Fruit fly (Drosophila melanogaster) whole organism, embryonic: ENCODE measurements around the gene Amacr.

ENCODE experiments used
- Ada2b ChIP-seq: fragments of 200-800 bp; sonication (Bioruptor generic); IDR thresholded peaks from 2 replicates; pipeline ENCODE4 v1.3.6; 2022; ENCODE audit warnings: missing biosample characterization, missing genetic modification characterization
- Aef1 ChIP-seq: fragments of 200-800 bp; sonication (Bioruptor generic); IDR thresholded peaks from 3 replicates; pipeline ENCODE4 v1.3.6; 2022; ENCODE audit warnings: missing biosample characterization, missing genetic modification characterization
- Atf3 ChIP-seq: fragments of 200-800 bp; sonication (Bioruptor generic); optimal IDR thresholded peaks from 3 replicates; lab custom pipeline; 2016; ENCODE audit warnings: missing biosample characterization, missing genetic modification characterization
- CG1024 ChIP-seq: fragments of 200-800 bp; sonication (Bioruptor generic); IDR thresholded peaks from 2 replicates; pipeline ENCODE4 v1.3.6; 2022; ENCODE audit warnings: missing biosample characterization, missing genetic modification characterization
- CG10366 ChIP-seq: fragments of 200-800 bp; sonication (Bioruptor generic); IDR thresholded peaks from 2 replicates; pipeline ENCODE4 v1.3.6; 2022; ENCODE audit warnings: missing biosample characterization, missing genetic modification characterization
- CG11247 ChIP-seq: fragments of 200-800 bp; sonication (Bioruptor generic); IDR thresholded peaks from 2 replicates; pipeline ENCODE4 v1.3.6; 2022; ENCODE audit warnings: missing biosample characterization, missing genetic modification characterization
- CG11695 ChIP-seq: fragments of 200-800 bp; sonication (Bioruptor generic); IDR thresholded peaks from 3 replicates; pipeline ENCODE4 v1.3.6; 2022; ENCODE audit warnings: missing biosample characterization, missing genetic modification characterization
- CG13894 ChIP-seq: fragments of 200-800 bp; sonication (Bioruptor generic); optimal IDR thresholded peaks from 3 replicates; lab custom pipeline; 2018; ENCODE audit warnings: missing biosample characterization, mild to moderate bottlenecking, missing genetic modification characterization, moderate library complexity
- CG16813 ChIP-seq: fragments of 200-800 bp; sonication (Bioruptor generic); IDR thresholded peaks from 3 replicates; pipeline ENCODE4 v1.3.6; 2022; ENCODE audit warnings: missing biosample characterization, missing genetic modification characterization; ENCODE audit not compliant: partially characterized antibody
- CG16815 ChIP-seq: fragments of 200-800 bp; sonication (Bioruptor generic); optimal IDR thresholded peaks from 3 replicates; lab custom pipeline; 2017; ENCODE audit warnings: missing biosample characterization, mild to moderate bottlenecking, missing genetic modification characterization
- CG18619 ChIP-seq: fragments of 200-800 bp; sonication (Bioruptor generic); optimal IDR thresholded peaks from 3 replicates; lab custom pipeline; 2017; ENCODE audit warnings: missing biosample characterization, mild to moderate bottlenecking, missing genetic modification characterization
- CG2116 ChIP-seq: fragments of 200-800 bp; sonication (Bioruptor generic); optimal IDR thresholded peaks from 3 replicates; lab custom pipeline; 2018; ENCODE audit warnings: missing biosample characterization, mild to moderate bottlenecking, missing genetic modification characterization
- CG2129 ChIP-seq: fragments of 200-800 bp; sonication (Bioruptor generic); IDR thresholded peaks from 2 replicates; pipeline ENCODE4 v1.3.6; 2022; ENCODE audit warnings: missing biosample characterization, missing genetic modification characterization; ENCODE audit not compliant: partially characterized antibody
- CG30020 ChIP-seq: fragments of 200-800 bp; optimal IDR thresholded peaks from 2 replicates; lab custom pipeline; 2019; ENCODE audit warnings: missing biosample characterization, mild to moderate bottlenecking, missing genetic modification characterization, moderate library complexity
- CG3726 ChIP-seq: fragments of 200-800 bp; sonication (Bioruptor generic); IDR thresholded peaks from 3 replicates; pipeline ENCODE4, ENCODE4 v1.3.6; 2022; ENCODE audit warnings: missing biosample characterization, missing genetic modification characterization
- CG42726 ChIP-seq: fragments of 200-800 bp; sonication (Bioruptor generic); IDR thresholded peaks from 2 replicates; pipeline ENCODE4 v1.3.6; 2022; ENCODE audit warnings: missing biosample characterization, missing genetic modification characterization; ENCODE audit not compliant: partially characterized antibody
- CG4360 ChIP-seq: fragments of 200-800 bp; sonication (Bioruptor generic); IDR thresholded peaks from 2 replicates; pipeline ENCODE4 v1.3.6; 2022; ENCODE audit warnings: missing biosample characterization, missing genetic modification characterization
- CG4854 ChIP-seq: fragments of 200-800 bp; sonication (Bioruptor generic); optimal IDR thresholded peaks from 2 replicates; lab custom pipeline; 2016; ENCODE audit warnings: missing biosample characterization, missing genetic modification characterization, inconsistent platforms
- CG6689 ChIP-seq: fragments of 200-800 bp; sonication (Bioruptor generic); IDR thresholded peaks from 2 replicates; pipeline ENCODE4 v1.3.6; 2022; ENCODE audit warnings: missing biosample characterization, missing genetic modification characterization
- CG8089 ChIP-seq: fragments of 200-800 bp; sonication (Bioruptor generic); optimal IDR thresholded peaks from 3 replicates; lab custom pipeline; 2016; ENCODE audit warnings: missing biosample characterization, missing genetic modification characterization
- CG8290 ChIP-seq, 3 experiments: fragments of 200-800 bp; sonication (Bioruptor generic); optimal IDR thresholded peaks; 2 replicates each; lab custom pipeline; 2016 to 2019; ENCODE audit warnings: missing biosample characterization in 3 of 3, missing genetic modification characterization in 3 of 3, mild to moderate bottlenecking in 2 of 3, moderate library complexity in 1 of 3
- CG9876 ChIP-seq: fragments of 200-800 bp; sonication (Bioruptor generic); optimal IDR thresholded peaks from 2 replicates; lab custom pipeline; 2016; ENCODE audit warnings: missing biosample characterization, missing genetic modification characterization
- Camta ChIP-seq: fragments of 200-800 bp; sonication (Bioruptor generic); optimal IDR thresholded peaks from 2 replicates; lab custom pipeline; 2016; ENCODE audit warnings: missing biosample characterization, missing genetic modification characterization
- Kr ChIP-seq: fragments of 200-800 bp; sonication (Bioruptor generic); optimal IDR thresholded peaks from 2 replicates; lab custom pipeline; 2017; ENCODE audit warnings: missing biosample characterization, mild to moderate bottlenecking, missing genetic modification characterization
- Nf-YB ChIP-seq: fragments of 200-800 bp; sonication (Bioruptor generic); optimal IDR thresholded peaks from 3 replicates; lab custom pipeline; 2019; ENCODE audit warnings: missing biosample characterization, mild to moderate bottlenecking, missing genetic modification characterization, moderate library complexity
- NfI ChIP-seq: fragments of 200-800 bp; sonication (Bioruptor generic); optimal IDR thresholded peaks from 3 replicates; lab custom pipeline; 2018; ENCODE audit warnings: missing biosample characterization, mild to moderate bottlenecking, missing genetic modification characterization, moderate library complexity
- Scr ChIP-seq: fragments of 200-800 bp; sonication (Bioruptor generic); IDR thresholded peaks from 2 replicates; pipeline ENCODE4 v1.3.6; 2022; ENCODE audit warnings: missing biosample characterization, missing genetic modification characterization; ENCODE audit not compliant: partially characterized antibody
- Sin3A ChIP-seq: fragments of >200 bp; optimal IDR thresholded peaks from 2 replicates; lab custom pipeline; 2018
- btn ChIP-seq: fragments of 200-800 bp; sonication (Bioruptor generic); optimal IDR thresholded peaks from 2 replicates; lab custom pipeline; 2016; ENCODE audit warnings: missing biosample characterization, missing genetic modification characterization
- cad ChIP-seq: fragments of >200 bp; optimal IDR thresholded peaks from 2 replicates; lab custom pipeline; 2017; ENCODE audit warnings: missing biosample characterization, missing genetic modification characterization
- cato ChIP-seq: fragments of 200-800 bp; sonication (Bioruptor generic); optimal IDR thresholded peaks from 2 replicates; lab custom pipeline; 2016; ENCODE audit warnings: missing biosample characterization, missing genetic modification characterization, borderline replicate concordance
- crc ChIP-seq: fragments of 200-800 bp; sonication (Bioruptor generic); optimal IDR thresholded peaks from 2 replicates; lab custom pipeline; 2016; ENCODE audit warnings: missing biosample characterization, missing genetic modification characterization
- crp ChIP-seq, 2 experiments: fragments of 200-800 bp; sonication (Bioruptor generic); optimal IDR thresholded peaks; 2 replicates in 1 of 2; 3 replicates in 1 of 2; lab custom pipeline; 2017; ENCODE audit warnings: missing biosample characterization in 2 of 2, missing genetic modification characterization in 2 of 2, mild to moderate bottlenecking in 1 of 2, moderate library complexity in 1 of 2
- dmrt11E ChIP-seq: fragments of 200-800 bp; sonication (Bioruptor generic); optimal IDR thresholded peaks from 3 replicates; lab custom pipeline; 2018; ENCODE audit warnings: missing biosample characterization, mild to moderate bottlenecking, missing genetic modification characterization, moderate library complexity
- dmrt99B ChIP-seq: fragments of 200-800 bp; sonication (Bioruptor generic); optimal IDR thresholded peaks from 2 replicates; lab custom pipeline; 2018; ENCODE audit warnings: missing biosample characterization, mild to moderate bottlenecking, missing genetic modification characterization, moderate library complexity
- en ChIP-seq: fragments of 200-800 bp; sonication (Bioruptor generic); optimal IDR thresholded peaks from 2 replicates; lab custom pipeline; 2016; ENCODE audit warnings: missing biosample characterization, missing genetic modification characterization
- eve ChIP-seq, 2 experiments: fragments of >200 bp; optimal IDR thresholded peaks; 2 replicates each; lab custom pipeline; 2017; ENCODE audit warnings: missing biosample characterization in 2 of 2, missing genetic modification characterization in 2 of 2
- ham ChIP-seq: fragments of 200-800 bp; sonication (Bioruptor generic); IDR thresholded peaks from 2 replicates; pipeline ENCODE4 v1.3.6; 2022; ENCODE audit warnings: missing biosample characterization, missing genetic modification characterization
- jumu ChIP-seq: fragments of 200-800 bp; sonication (Bioruptor generic); optimal IDR thresholded peaks from 3 replicates; lab custom pipeline; 2016; ENCODE audit warnings: missing biosample characterization, missing genetic modification characterization
- lola ChIP-seq, 3 experiments: fragments of >200 bp in 2 of 3; fragments of 200-800 bp in 1 of 3; sonication (Bioruptor generic) in 1 of 3; optimal IDR thresholded peaks; 2 replicates each; lab custom pipeline; 2017 to 2019; ENCODE audit warnings: missing biosample characterization in 3 of 3, missing genetic modification characterization in 3 of 3, mild to moderate bottlenecking in 1 of 3, moderate library complexity in 1 of 3
- mld ChIP-seq: fragments of 200-800 bp; sonication (Bioruptor generic); IDR thresholded peaks from 3 replicates; pipeline ENCODE4 v1.3.6; 2022; ENCODE audit warnings: missing biosample characterization, missing genetic modification characterization; ENCODE audit not compliant: partially characterized antibody
- pho ChIP-seq: fragments of 200-800 bp; sonication (Bioruptor generic); optimal IDR thresholded peaks from 2 replicates; lab custom pipeline; 2016; ENCODE audit warnings: missing biosample characterization, missing genetic modification characterization
- pzg ChIP-seq: fragments of 200-800 bp; sonication (Bioruptor generic); optimal IDR thresholded peaks from 3 replicates; lab custom pipeline; 2018; ENCODE audit warnings: missing biosample characterization, mild to moderate bottlenecking, missing genetic modification characterization, moderate library complexity
- row ChIP-seq: fragments of 200-800 bp; sonication (Bioruptor generic); IDR thresholded peaks from 3 replicates; pipeline ENCODE4 v1.3.6; 2022; ENCODE audit warnings: missing biosample characterization, missing genetic modification characterization
- slbo ChIP-seq: fragments of 200-800 bp; sonication (Bioruptor generic); IDR thresholded peaks from 2 replicates; pipeline ENCODE4 v1.3.6; 2022; ENCODE audit warnings: missing biosample characterization, missing genetic modification characterization
- sna ChIP-seq: fragments of 200-800 bp; sonication (Bioruptor generic); IDR thresholded peaks from 2 replicates; pipeline ENCODE4 v1.3.6; 2022; ENCODE audit warnings: missing biosample characterization, missing genetic modification characterization; ENCODE audit not compliant: partially characterized antibody
- ssp ChIP-seq: fragments of 200-800 bp; sonication (Bioruptor generic); IDR thresholded peaks from 2 replicates; pipeline ENCODE4 v1.3.6; 2022; ENCODE audit warnings: missing biosample characterization, missing genetic modification characterization
- toy ChIP-seq: fragments of 200-800 bp; sonication (Bioruptor generic); IDR thresholded peaks from 2 replicates; pipeline ENCODE4 v1.3.6; 2022; ENCODE audit warnings: missing biosample characterization, missing genetic modification characterization
- twi ChIP-seq: fragments of 200-800 bp; optimal IDR thresholded peaks from 2 replicates; lab custom pipeline; 2019; ENCODE audit warnings: missing biosample characterization, mild to moderate bottlenecking, missing genetic modification characterization, moderate library complexity
- unc-4 ChIP-seq: fragments of 200-800 bp; sonication (Bioruptor generic); IDR thresholded peaks from 2 replicates; pipeline ENCODE4 v1.3.6; 2022; ENCODE audit warnings: missing biosample characterization, missing genetic modification characterization; ENCODE audit not compliant: partially characterized antibody

The Amacr gene

dm6 chr2L:20752160-20752559, at the start of gene Amacr, which contains the start of gene Ns4 (continued):
- TF ChIP-seq CG6689 (GFP tag; lab: Robert Waterston, UW) (no peak), CG4854 (GFP tag; lab: Kevin White, UChicago) (peak; percentile 26), Kr (GFP tag; lab: Kevin White, UChicago) (no peak), crp (GFP tag; optimal IDR thresholded peaks at IDR 0.05; lab: Kevin White, UChicago) (peak in 1 of 2 experiments; percentile 15), crc (GFP tag; lab: Kevin White, UChicago) (peak; percentile 29), slbo (GFP tag; lab: Robert Waterston, UW) (peak; percentile 78), CG13894 (tag; lab: Kevin White, UChicago) (no peak), Camta (GFP tag; lab: Kevin White, UChicago) (peak; percentile 59), Scr (GFP tag; lab: Robert Waterston, UW) (peak; percentile 41; the same call in 1 of the 2 replicates), cato (GFP tag; lab: Kevin White, UChicago) (no peak), cad (GFP tag; lab: Kevin White, UChicago) (no peak), CG18619 (GFP tag; lab: Kevin White, UChicago) (peak; percentile 22), ssp (peak; percentile 29; the same call in 1 of the 2 replicates), btn (no peak), CG8290 (GFP tag; optimal IDR thresholded peaks at IDR 0.05; lab: Kevin White, UChicago) (no peak), CG8290 (tag; optimal IDR thresholded peaks at IDR 0.05; lab: Kevin White, UChicago) (peak in 1 of 2 experiments; percentile 2), CG3726 (no peak), en (GFP tag; lab: Kevin White, UChicago) (no peak), unc-4 (GFP tag; lab: Robert Waterston, UW) (0 out of 2 replicates have a peak, but pooled peaks have one; percentile 22), CG11247 (GFP tag; lab: Robert Waterston, UW) (no peak), eve (GFP tag; optimal IDR thresholded peaks at IDR 0.05; lab: Kevin White, UChicago) (no peak), CG1024 (GFP tag; lab: Robert Waterston, UW) (no peak), CG10366 (peak; percentile 52), CG2116 (GFP tag; lab: Kevin White, UChicago) (peak; percentile 36), toy (GFP tag; lab: Robert Waterston, UW) (no peak), CG16815 (GFP tag; lab: Kevin White, UChicago) (peak; percentile 1), Atf3 (GFP tag; lab: Kevin White, UChicago) (peak; percentile 49), NfI (GFP tag; lab: Kevin White, UChicago) (peak; percentile 69), ham (no peak), sna (GFP tag; lab: Robert Waterston, UW) (peak; percentile 39; the same call in 1 of the 2 replicates), dmrt11E (tag; lab: Kevin White, UChicago) (peak; percentile 27), lola (GFP tag; optimal IDR thresholded peaks at IDR 0.05; lab: Kevin White, UChicago) (peak in 1 of 3 experiments; percentile 37), jumu (GFP tag; lab: Kevin White, UChicago) (peak; percentile 66), dmrt99B (no peak), twi (tag; lab: Kevin White, UChicago) (peak; percentile 48), Ada2b (peak; percentile 21; the same call in 1 of the 2 replicates), CG4360 (no peak), pho (GFP tag; lab: Kevin White, UChicago) (peak; percentile 61), CG42726 (GFP tag; lab: Robert Waterston, UW) (no peak), pzg (peak; percentile 44), CG11695 (GFP tag; lab: Robert Waterston, UW) (0 out of 3 replicates have a peak, but pooled peaks have one; percentile 9), CG30020 (tag; lab: Kevin White, UChicago) (peak; percentile 29), Sin3A (lab: Kevin White, UChicago) (peak; percentile 42), CG8089 (GFP tag; lab: Kevin White, UChicago) (peak; percentile 18), Aef1 (GFP tag; lab: Robert Waterston, UW) (peak; percentile 25; the same call in 2 of the 3 replicates), Nf-YB (GFP tag; lab: Kevin White, UChicago) (peak; percentile 9), CG9876 (GFP tag; lab: Kevin White, UChicago) (peak; percentile 2), row (GFP tag; lab: Robert Waterston, UW) (peak; percentile 89), CG16813 (0 out of 3 replicates have a peak, but pooled peaks have one; percentile 25), CG2129 (no peak), mld (GFP tag; lab: Robert Waterston, UW) (no peak)
